Fruit fly (Drosophila melanogaster) whole organism: ENCODE measurements around the gene CG9676.

Experiments
- CG8478 ChIP-seq: fragments of >200 bp; optimal IDR thresholded peaks from 2 replicates; lab custom pipeline; 2018; ENCODE audit warnings: inconsistent platforms
- Dll ChIP-seq: fragments of >200 bp; optimal IDR thresholded peaks from 2 replicates; lab custom pipeline; 2017
- EcR ChIP-seq, 2 experiments: fragments of >200 bp; optimal IDR thresholded peaks; 2 replicates each; lab custom pipeline; 2017; ENCODE audit warnings: missing biosample characterization in 2 of 2, missing genetic modification characterization in 2 of 2, missing genetic modification reagents in 2 of 2
- pan ChIP-seq: fragments of >200 bp; optimal IDR thresholded peaks from 2 replicates; lab custom pipeline; 2017
- psq ChIP-seq: fragments of >200 bp; optimal IDR thresholded peaks from 2 replicates; lab custom pipeline; 2017

DNA sequence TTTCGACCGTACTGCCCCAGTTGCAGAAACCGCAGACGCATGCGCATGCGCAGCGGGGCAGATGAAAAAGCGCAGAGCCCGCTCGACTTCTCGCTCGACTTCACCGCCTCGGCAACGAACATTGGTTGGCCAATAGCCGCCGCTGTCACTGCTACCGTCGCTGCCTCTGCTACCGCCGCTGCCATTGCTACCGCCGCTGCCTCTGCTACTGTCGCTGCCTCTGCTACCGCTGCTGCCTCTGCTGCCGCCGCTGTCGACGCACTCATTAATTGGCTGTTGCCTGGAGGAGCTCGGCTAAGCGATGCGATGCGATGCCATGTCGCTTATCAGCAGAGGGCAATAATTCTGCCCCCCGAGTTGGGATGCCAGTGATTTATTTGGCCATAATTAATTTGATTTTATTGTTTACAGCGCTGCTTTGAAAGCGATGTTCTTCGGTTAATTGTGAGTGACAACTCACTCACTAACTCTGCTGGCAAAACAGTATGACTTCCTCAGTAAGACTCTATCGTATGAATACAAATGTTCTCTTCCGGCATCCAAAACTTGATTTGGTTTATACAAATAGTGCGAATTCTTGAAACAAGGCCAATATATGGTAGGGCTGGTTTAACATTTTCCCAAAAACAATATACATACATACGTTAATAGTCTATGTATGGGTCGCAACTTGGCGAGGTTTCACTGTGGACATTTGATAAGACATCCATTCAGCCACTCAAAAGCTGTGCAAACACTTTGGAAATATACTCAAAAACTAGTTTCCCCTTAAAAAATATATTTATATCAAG, 29.1 kb downstream of the CG9676 start:
- TF ChIP-seq EcR (GFP tag; optimal IDR thresholded peaks at IDR 0.05; lab: Kevin White, UChicago) (no peak), CG8478 (no peak), pan (lab: Kevin White, UChicago) (no peak), Dll (lab: Kevin White, UChicago) (no peak), psq (lab: Kevin White, UChicago) (no peak)
